In the genomic region with DNA sequence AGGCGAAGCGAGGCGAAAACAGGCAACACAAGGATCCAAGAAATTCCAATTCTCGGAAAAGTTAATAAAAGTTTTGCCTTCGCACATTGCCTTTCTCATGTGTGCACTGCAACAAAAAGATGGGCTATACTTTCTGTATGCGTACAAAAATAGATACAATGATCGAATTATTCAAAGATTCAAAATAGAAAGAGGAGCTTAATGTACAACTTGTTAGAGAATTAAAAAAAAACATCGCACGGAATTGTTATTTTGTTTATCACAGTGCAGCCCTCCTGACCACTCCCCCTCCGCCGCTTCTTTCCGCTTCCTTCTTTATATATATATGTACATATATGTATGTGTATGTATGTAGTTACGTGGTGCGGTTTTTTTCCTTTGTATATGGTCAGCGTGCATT, we compare ENCODE assay signal across 3 fruit fly cellular contexts.
TF ChIP-seq lines count a peak whose summit lies in the region.

No protein-coding gene starts in this region.

TF ChIP-seq in whole organism, embryonic, 481 proteins besides CTCF, POLR2A, EP300 and RAD21 (continued from another document and continues in another):
- TF ChIP-seq sisA (GFP tag; IDR thresholded peaks at IDR 0.05; lab: Robert Waterston, UW) (peak; percentile 45), onecut (GFP tag; IDR thresholded peaks at IDR 0.05; lab: Robert Waterston, UW) (no peak; the same call in 1 of the 2 replicates), CG11456 (GFP tag; IDR thresholded peaks at IDR 0.05; lab: Robert Waterston, UW) (no peak), CG17385 (GFP tag; optimal IDR thresholded peaks at IDR 0.05; lab: Kevin White, UChicago) (no peak), sug (tag; optimal IDR thresholded peaks at IDR 0.05; lab: Kevin White, UChicago) (no peak), Pdp1 (GFP tag; optimal IDR thresholded peaks at IDR 0.05; lab: Kevin White, UChicago) (peak in 1 of 2 experiments; percentile 2), CG10565 (GFP tag; optimal IDR thresholded peaks at IDR 0.05; lab: Kevin White, UChicago) (no peak), CG11695 (GFP tag; IDR thresholded peaks at IDR 0.05; lab: Robert Waterston, UW) (0 out of 3 replicates have a peak, but pooled peaks have one; percentile 9), chinmo (GFP tag; IDR thresholded peaks at IDR 0.05; lab: Robert Waterston, UW; ENCODE audit: partially characterized antibody) (no peak), CG8359 (GFP tag; optimal IDR thresholded peaks at IDR 0.05; lab: Kevin White, UChicago; ENCODE audit: borderline replicate concordance) (no peak), Bgb (GFP tag; IDR thresholded peaks at IDR 0.05; lab: Robert Waterston, UW; ENCODE audit: partially characterized antibody) (no peak), pb (GFP tag; optimal IDR thresholded peaks at IDR 0.05; lab: Kevin White, UChicago) (no peak), Ssrp (tag; optimal IDR thresholded peaks at IDR 0.05; lab: Kevin White, UChicago) (peak; percentile 4), exex (tag; optimal IDR thresholded peaks at IDR 0.05; lab: Kevin White, UChicago) (no peak), ato (GFP tag; IDR thresholded peaks at IDR 0.05; lab: Robert Waterston, UW; ENCODE audit: partially characterized antibody) (no peak), Hsf (GFP tag; optimal IDR thresholded peaks at IDR 0.05; lab: Kevin White, UChicago) (no peak), CG13123 (GFP tag; optimal IDR thresholded peaks at IDR 0.05; lab: Kevin White, UChicago) (no peak), vvl (GFP tag; IDR thresholded peaks at IDR 0.05; lab: Robert Waterston, UW) (peak; percentile 51), lola (GFP tag; optimal IDR thresholded peaks at IDR 0.05; lab: Kevin White, UChicago) (peak in 1 of 3 experiments; percentile 55), nom (GFP tag; optimal IDR thresholded peaks at IDR 0.05; lab: Kevin White, UChicago) (peak; percentile 87), twi (tag; optimal IDR thresholded peaks at IDR 0.05; lab: Kevin White, UChicago) (no peak), CG1233 (GFP tag; optimal IDR thresholded peaks at IDR 0.05; lab: Kevin White, UChicago) (no peak), CG6765 (GFP tag; optimal IDR thresholded peaks at IDR 0.05; lab: Kevin White, UChicago) (no peak), CG9609 (GFP tag; optimal IDR thresholded peaks at IDR 0.05; lab: Kevin White, UChicago) (no peak), CG30431 (GFP tag; optimal IDR thresholded peaks at IDR 0.05; lab: Kevin White, UChicago) (no peak), CG2678 (tag; optimal IDR thresholded peaks at IDR 0.05; lab: Kevin White, UChicago) (peak; percentile 15), slp2 (GFP tag; optimal IDR thresholded peaks at IDR 0.05; lab: Kevin White, UChicago) (no peak), CG7372 (GFP tag; IDR thresholded peaks at IDR 0.05; lab: Robert Waterston, UW) (no peak), nerfin-2 (GFP tag; IDR thresholded peaks at IDR 0.05; lab: Robert Waterston, UW; ENCODE audit: partially characterized antibody) (no peak), CG16813 (GFP tag; IDR thresholded peaks at IDR 0.05; lab: Robert Waterston, UW; ENCODE audit: partially characterized antibody) (no peak), CG13424 (tag; optimal IDR thresholded peaks at IDR 0.05; lab: Kevin White, UChicago) (peak; percentile 27), Spps (tag; optimal IDR thresholded peaks at IDR 0.05; lab: Kevin White, UChicago) (peak; percentile 29), slbo (GFP tag; IDR thresholded peaks at IDR 0.05; lab: Robert Waterston, UW) (no peak; the same call in 1 of the 2 replicates), z (GFP tag; IDR thresholded peaks at IDR 0.05; lab: Robert Waterston, UW) (no peak), ATbp (GFP tag; optimal IDR thresholded peaks at IDR 0.05; lab: Kevin White, UChicago) (peak; percentile 11), CG4328 (GFP tag; optimal IDR thresholded peaks at IDR 0.05; lab: Kevin White, UChicago) (no peak), sr (GFP tag; IDR thresholded peaks at IDR 0.05; lab: Robert Waterston, UW) (no peak), tin (GFP tag; optimal IDR thresholded peaks at IDR 0.05; lab: Kevin White, UChicago) (no peak), CG4282 (GFP tag; optimal IDR thresholded peaks at IDR 0.05; lab: Kevin White, UChicago) (no peak), CG12236 (GFP tag; optimal IDR thresholded peaks at IDR 0.05; lab: Kevin White, UChicago) (no peak), psq (GFP tag; optimal IDR thresholded peaks at IDR 0.05; lab: Kevin White, UChicago) (no peak), Atf3 (GFP tag; optimal IDR thresholded peaks at IDR 0.05; lab: Kevin White, UChicago) (no peak)

TF ChIP-seq in whole organism, prepupa, 60 proteins besides CTCF, POLR2A, EP300 and RAD21 (continued from another document):
- peak; percentile 93 for TF ChIP-seq CG6808 (GFP tag; optimal IDR thresholded peaks at IDR 0.05; lab: Kevin White, UChicago)
- TF ChIP-seq OdsH (GFP tag; optimal IDR thresholded peaks at IDR 0.05; lab: Kevin White, UChicago): peak; percentile 95
- no peak for TF ChIP-seq Hr38 (GFP tag; optimal IDR thresholded peaks at IDR 0.05; lab: Kevin White, UChicago)
- TF ChIP-seq CG11294 (GFP tag; IDR thresholded peaks at IDR 0.05; lab: Robert Waterston, UW): peak; percentile 49; the same call in 1 of the 2 replicates
- peak; percentile 85 for TF ChIP-seq CG6854 (GFP tag; optimal IDR thresholded peaks at IDR 0.05; lab: Kevin White, UChicago)
- TF ChIP-seq ss (GFP tag; optimal IDR thresholded peaks at IDR 0.05; lab: Kevin White, UChicago): peak; percentile 83 to 88
- peak; percentile 95 for TF ChIP-seq CG6163 (GFP tag; IDR thresholded peaks at IDR 0.05; lab: Robert Waterston, UW)
- TF ChIP-seq CG4318 (GFP tag; optimal IDR thresholded peaks at IDR 0.05; lab: Kevin White, UChicago): peak; percentile 77
- peak; percentile 95 for TF ChIP-seq lz (GFP tag; optimal IDR thresholded peaks at IDR 0.05; lab: Kevin White, UChicago)
- peak; percentile 95 for TF ChIP-seq CG10669 (GFP tag; optimal IDR thresholded peaks at IDR 0.05; lab: Kevin White, UChicago)
- TF ChIP-seq dac (GFP tag; optimal IDR thresholded peaks at IDR 0.05; lab: Kevin White, UChicago): peak; percentile 56
- TF ChIP-seq CG8632 (GFP tag; optimal IDR thresholded peaks at IDR 0.05; lab: Kevin White, UChicago): peak; percentile 92
- TF ChIP-seq Smox (GFP tag; optimal IDR thresholded peaks at IDR 0.05; lab: Kevin White, UChicago): peak; percentile 94
- TF ChIP-seq CG11902 (GFP tag; optimal IDR thresholded peaks at IDR 0.05; lab: Kevin White, UChicago): peak; percentile 89
- TF ChIP-seq vri (GFP tag; optimal IDR thresholded peaks at IDR 0.05; lab: Kevin White, UChicago): peak; percentile 81
- peak; percentile 94 for TF ChIP-seq Sox14 (GFP tag; optimal IDR thresholded peaks at IDR 0.05; lab: Kevin White, UChicago)
- peak; percentile 92 for TF ChIP-seq CG9139 (GFP tag; optimal IDR thresholded peaks at IDR 0.05; lab: Kevin White, UChicago)
- peak; percentile 86 for TF ChIP-seq CG16779 (tag; optimal IDR thresholded peaks at IDR 0.05; lab: Kevin White, UChicago)
- TF ChIP-seq svp (GFP tag; lab: Kevin White, UChicago): peak; percentile 93
- peak; percentile 84 for TF ChIP-seq dsx (GFP tag; optimal IDR thresholded peaks at IDR 0.05; lab: Kevin White, UChicago; ENCODE audit: poor library complexity, severe bottlenecking)
- TF ChIP-seq CG11762 (GFP tag; optimal IDR thresholded peaks at IDR 0.05; lab: Kevin White, UChicago; ENCODE audit: insufficient read depth): peak; percentile 93
- peak; percentile 97 for TF ChIP-seq Hr39 (GFP tag; optimal IDR thresholded peaks at IDR 0.05; lab: Kevin White, UChicago)
- peak; percentile 94 for TF ChIP-seq pdm3 (GFP tag; optimal IDR thresholded peaks at IDR 0.05; lab: Kevin White, UChicago)
- peak; percentile 83 for TF ChIP-seq CG32006 (GFP tag; optimal IDR thresholded peaks at IDR 0.05; lab: Kevin White, UChicago)
- peak; percentile 79 for TF ChIP-seq Blimp-1 (GFP tag; optimal IDR thresholded peaks at IDR 0.05; lab: Kevin White, UChicago)
- peak; percentile 95 for TF ChIP-seq topi (GFP tag; optimal IDR thresholded peaks at IDR 0.05; lab: Kevin White, UChicago)
- peak; percentile 92 for TF ChIP-seq CG34406 (GFP tag; optimal IDR thresholded peaks at IDR 0.05; lab: Kevin White, UChicago)
- TF ChIP-seq CG8319 (GFP tag; optimal IDR thresholded peaks at IDR 0.05; lab: Kevin White, UChicago): peak; percentile 90
- peak; percentile 93 for TF ChIP-seq Ets21C (GFP tag; optimal IDR thresholded peaks at IDR 0.05; lab: Kevin White, UChicago)
- TF ChIP-seq Ets96B (tag; optimal IDR thresholded peaks at IDR 0.05; lab: Kevin White, UChicago): peak; percentile 90
- peak; percentile 79 to 93 for TF ChIP-seq salr (GFP tag; optimal IDR thresholded peaks at IDR 0.05; lab: Kevin White, UChicago)
- peak; percentile 74 for TF ChIP-seq Hr4 (GFP tag; optimal IDR thresholded peaks at IDR 0.05; lab: Kevin White, UChicago)
- peak; percentile 68 for TF ChIP-seq CG6276 (GFP tag; optimal IDR thresholded peaks at IDR 0.05; lab: Kevin White, UChicago)
- TF ChIP-seq Met (GFP tag; optimal IDR thresholded peaks at IDR 0.05; lab: Kevin White, UChicago): peak; percentile 95
- peak; percentile 91 for TF ChIP-seq Sox102F (GFP tag; optimal IDR thresholded peaks at IDR 0.05; lab: Kevin White, UChicago)
- peak; percentile 85 for TF ChIP-seq eg (GFP tag; IDR thresholded peaks at IDR 0.05; lab: Robert Waterston, UW)
- peak; percentile 93 for TF ChIP-seq CG1621 (tag; optimal IDR thresholded peaks at IDR 0.05; lab: Kevin White, UChicago)
- peak; percentile 96 for TF ChIP-seq esn (GFP tag; optimal IDR thresholded peaks at IDR 0.05; lab: Kevin White, UChicago)

TF ChIP-seq in whole organism, wandering third instar larva, 38 proteins besides CTCF, POLR2A, EP300 and RAD21 (continued from another document):
- TF ChIP-seq Mio (GFP tag; optimal IDR thresholded peaks at IDR 0.05; lab: Kevin White, UChicago) (no peak), psq (GFP tag; optimal IDR thresholded peaks at IDR 0.05; lab: Kevin White, UChicago) (peak; percentile 80), Hr78 (GFP tag; optimal IDR thresholded peaks at IDR 0.05; lab: Kevin White, UChicago) (no peak), sage (GFP tag; optimal IDR thresholded peaks at IDR 0.05; lab: Kevin White, UChicago) (peak; percentile 86), fru (GFP tag; optimal IDR thresholded peaks at IDR 0.05; lab: Kevin White, UChicago) (peak; percentile 95), tai (GFP tag; optimal IDR thresholded peaks at IDR 0.05; lab: Kevin White, UChicago) (peak; percentile 89), HLH106 (tag; optimal IDR thresholded peaks at IDR 0.05; lab: Kevin White, UChicago) (peak; percentile 87), sv (GFP tag; optimal IDR thresholded peaks at IDR 0.05; lab: Kevin White, UChicago) (no peak), CG32264 (GFP tag; optimal IDR thresholded peaks at IDR 0.05; lab: Kevin White, UChicago) (peak; percentile 68), N (GFP tag; optimal IDR thresholded peaks at IDR 0.05; lab: Kevin White, UChicago) (no peak)
